Worm (Caenorhabditis elegans) whole organism, L4 larva: ENCODE measurements around the gene fbxa-32.

Experiments
- D1046.2 ChIP-seq: fragments of 200-800 bp; sonication (Bioruptor generic); IDR thresholded peaks from 2 replicates; pipeline ENCODE4 v1.3.6; 2022; ENCODE audit warnings: missing genetic modification characterization, missing compliant biosample characterization
- F10B5.3 ChIP-seq: sonication (generic microtip); optimal IDR thresholded peaks from 2 replicates; lab custom pipeline; 2016; ENCODE audit warnings: mild to moderate bottlenecking, missing genetic modification characterization, missing compliant biosample characterization
- T20F7.1 ChIP-seq: fragments of 200-800 bp; sonication (Bioruptor generic); optimal IDR thresholded peaks from 2 replicates; lab custom pipeline; 2018; ENCODE audit warnings: mild to moderate bottlenecking, missing genetic modification characterization, missing compliant biosample characterization
- ceh-20 ChIP-seq: fragments of 200-800 bp; sonication (Bioruptor generic); IDR thresholded peaks from 2 replicates; pipeline ENCODE4 v1.3.6; 2022; ENCODE audit warnings: missing genetic modification reagents, missing genetic modification characterization, missing compliant biosample characterization
- ceh-28 ChIP-seq: fragments of 150-350 bp; optimal IDR thresholded peaks from 2 replicates; lab custom pipeline; 2014; ENCODE audit warnings: missing biosample characterization, missing genetic modification reagents, missing genetic modification characterization
- ceh-44 ChIP-seq: fragments of 200-800 bp; sonication (Bioruptor generic); IDR thresholded peaks from 2 replicates; pipeline ENCODE4 v1.3.6; 2022; ENCODE audit warnings: missing genetic modification reagents, missing genetic modification characterization, missing compliant biosample characterization
- daf-16 ChIP-seq, 3 experiments: sonication (generic microtip); optimal IDR thresholded peaks; 2 replicates each; lab custom pipeline; 2016 to 2017; ENCODE audit warnings: missing genetic modification characterization in 3 of 3, missing genetic modification reagents in 3 of 3, mild to moderate bottlenecking in 2 of 3, missing compliant biosample characterization in 2 of 3, missing biosample characterization in 1 of 3, moderate library complexity in 1 of 3
- dmd-8 ChIP-seq: fragments of 200-800 bp; sonication (Bioruptor generic); IDR thresholded peaks from 2 replicates; pipeline ENCODE4 v1.3.6; 2022; ENCODE audit warnings: missing genetic modification characterization, missing compliant biosample characterization
- dmd-9 ChIP-seq: fragments of 200-800 bp; sonication (Bioruptor generic); IDR thresholded peaks from 2 replicates; pipeline ENCODE4 v1.3.6; 2022; ENCODE audit warnings: missing genetic modification reagents, missing genetic modification characterization, missing compliant biosample characterization
- dpl-1 ChIP-seq: fragments of 150-350 bp; optimal IDR thresholded peaks from 2 replicates; lab custom pipeline; 2014; ENCODE audit warnings: missing biosample characterization, missing genetic modification reagents, missing genetic modification characterization
- duxl-1 ChIP-seq: sonication (generic microtip); optimal IDR thresholded peaks from 2 replicates; lab custom pipeline; 2016; ENCODE audit warnings: mild to moderate bottlenecking, missing genetic modification characterization, moderate library complexity, missing compliant biosample characterization; ENCODE audit not compliant: poor library complexity
- dve-1 ChIP-seq: sonication (generic microtip); optimal IDR thresholded peaks from 2 replicates; lab custom pipeline; 2017; ENCODE audit warnings: antibody characterized with exemption, mild to moderate bottlenecking, missing genetic modification characterization, missing compliant biosample characterization; ENCODE audit not compliant: insufficient read depth
- fos-1 ChIP-seq: fragments of 150-350 bp; optimal IDR thresholded peaks from 2 replicates; lab custom pipeline; 2014; ENCODE audit warnings: missing biosample characterization, missing genetic modification characterization
- hlh-30 ChIP-seq: sonication (generic microtip); optimal IDR thresholded peaks from 2 replicates; lab custom pipeline; 2017; ENCODE audit warnings: antibody characterized with exemption, mild to moderate bottlenecking, missing genetic modification characterization, missing compliant biosample characterization; ENCODE audit not compliant: insufficient read depth
- lim-7 ChIP-seq: fragments of 200-800 bp; sonication (Bioruptor generic); IDR thresholded peaks from 2 replicates; pipeline ENCODE4 v1.3.6; 2022; ENCODE audit warnings: missing genetic modification characterization, missing compliant biosample characterization
- lin-1 ChIP-seq: fragments of 200-800 bp; sonication (Bioruptor generic); IDR thresholded peaks from 2 replicates; pipeline ENCODE4 v1.3.6; 2022; ENCODE audit warnings: missing genetic modification reagents, missing genetic modification characterization, missing compliant biosample characterization
- lin-13 ChIP-seq: fragments of 150-350 bp; optimal IDR thresholded peaks from 2 replicates; lab custom pipeline; 2014; ENCODE audit warnings: missing biosample characterization, missing genetic modification reagents, missing genetic modification characterization
- lin-39 ChIP-seq: fragments of 150-350 bp; optimal IDR thresholded peaks from 2 replicates; lab custom pipeline; 2014; ENCODE audit warnings: missing biosample characterization, missing genetic modification reagents, missing genetic modification characterization
- lsy-2 ChIP-seq, 2 experiments: fragments of 150-350 bp in 1 of 2; sonication (generic microtip) in 1 of 2; optimal IDR thresholded peaks; 2 replicates each; lab custom pipeline; 2014 to 2017; ENCODE audit warnings: missing biosample characterization in 2 of 2, missing genetic modification characterization in 2 of 2
- mep-1 ChIP-seq: fragments of 150-350 bp; sonication (generic microtip); optimal IDR thresholded peaks from 3 replicates; lab custom pipeline; 2014; ENCODE audit warnings: missing biosample characterization, missing genetic modification characterization
- nhr-10 ChIP-seq: fragments of 150-350 bp; optimal IDR thresholded peaks from 2 replicates; lab custom pipeline; 2014; ENCODE audit warnings: missing biosample characterization, missing genetic modification characterization
- nhr-102 ChIP-seq: sonication (generic microtip); optimal IDR thresholded peaks from 2 replicates; lab custom pipeline; 2016; ENCODE audit warnings: mild to moderate bottlenecking, missing genetic modification characterization, moderate library complexity, missing compliant biosample characterization
- nhr-237 ChIP-seq: sonication (generic microtip); optimal IDR thresholded peaks from 2 replicates; lab custom pipeline; 2017; ENCODE audit warnings: missing biosample characterization, missing genetic modification characterization
- nhr-28 ChIP-seq: fragments of 150-350 bp; optimal IDR thresholded peaks from 2 replicates; lab custom pipeline; 2014; ENCODE audit warnings: missing biosample characterization, missing genetic modification characterization
- nhr-77 ChIP-seq: fragments of 150-350 bp; optimal IDR thresholded peaks from 2 replicates; lab custom pipeline; 2014; ENCODE audit warnings: missing biosample characterization, missing genetic modification characterization
- pqm-1 ChIP-seq: sonication (generic microtip); optimal IDR thresholded peaks from 2 replicates; lab custom pipeline; 2017; ENCODE audit warnings: missing biosample characterization, missing genetic modification characterization
- saeg-2 ChIP-seq: fragments of 200-800 bp; sonication (Bioruptor generic); IDR thresholded peaks from 2 replicates; pipeline ENCODE4 v1.3.6; 2022; ENCODE audit warnings: missing genetic modification reagents, missing genetic modification characterization, missing compliant biosample characterization
- set-16 ChIP-seq: fragments of 200-800 bp; sonication (Bioruptor generic); IDR thresholded peaks from 2 replicates; pipeline ENCODE4 v1.3.6; 2022; ENCODE audit warnings: missing genetic modification reagents, missing genetic modification characterization, missing compliant biosample characterization
- snpc-1.2 ChIP-seq: fragments of 200-800 bp; sonication (Bioruptor generic); IDR thresholded peaks from 2 replicates; pipeline ENCODE4 v1.3.6; 2022; ENCODE audit warnings: missing genetic modification reagents, missing genetic modification characterization, missing compliant biosample characterization
- spr-3 ChIP-seq: fragments of 200-800 bp; sonication (Bioruptor generic); optimal IDR thresholded peaks from 2 replicates; lab custom pipeline; 2018; ENCODE audit warnings: mild to moderate bottlenecking, missing genetic modification characterization, missing compliant biosample characterization
- unc-130 ChIP-seq: sonication (generic microtip); optimal IDR thresholded peaks from 2 replicates; lab custom pipeline; 2016; ENCODE audit warnings: missing genetic modification reagents, missing genetic modification characterization, missing compliant biosample characterization
- unc-62 ChIP-seq, 3 experiments: fragments of 150-350 bp in 1 of 3; sonication (generic microtip); optimal IDR thresholded peaks in 2 of 3; peaks in 1 of 3; 1 replicate in 1 of 3; 2 replicates in 2 of 3; lab custom pipeline; 2014 to 2017; ENCODE audit warnings: missing biosample characterization in 3 of 3, missing genetic modification characterization in 3 of 3, missing genetic modification reagents in 3 of 3, missing genotype in 1 of 3
- zag-1 ChIP-seq: fragments of 150-350 bp; optimal IDR thresholded peaks from 2 replicates; lab custom pipeline; 2014; ENCODE audit warnings: missing biosample characterization, missing genetic modification characterization
- zfp-2 ChIP-seq: sonication (generic microtip); optimal IDR thresholded peaks from 2 replicates; lab custom pipeline; 2016; ENCODE audit warnings: mild to moderate bottlenecking, missing genetic modification characterization, missing compliant biosample characterization
- zip-11 ChIP-seq: fragments of 200-800 bp; sonication (Bioruptor generic); IDR thresholded peaks from 2 replicates; pipeline ENCODE4 v1.3.6; 2022; ENCODE audit warnings: missing genetic modification characterization, missing compliant biosample characterization
- zip-2 ChIP-seq: fragments of 150-350 bp; optimal IDR thresholded peaks from 2 replicates; lab custom pipeline; 2014; ENCODE audit warnings: missing biosample characterization, missing genetic modification characterization
- ztf-11 ChIP-seq: fragments of 150-350 bp; optimal IDR thresholded peaks from 2 replicates; lab custom pipeline; 2014; ENCODE audit warnings: missing biosample characterization, missing genetic modification characterization
- ztf-7 ChIP-seq: fragments of 150-350 bp; optimal IDR thresholded peaks from 2 replicates; lab custom pipeline; 2014; ENCODE audit warnings: missing biosample characterization, missing genetic modification characterization

Gene fbxa-32

DNA sequence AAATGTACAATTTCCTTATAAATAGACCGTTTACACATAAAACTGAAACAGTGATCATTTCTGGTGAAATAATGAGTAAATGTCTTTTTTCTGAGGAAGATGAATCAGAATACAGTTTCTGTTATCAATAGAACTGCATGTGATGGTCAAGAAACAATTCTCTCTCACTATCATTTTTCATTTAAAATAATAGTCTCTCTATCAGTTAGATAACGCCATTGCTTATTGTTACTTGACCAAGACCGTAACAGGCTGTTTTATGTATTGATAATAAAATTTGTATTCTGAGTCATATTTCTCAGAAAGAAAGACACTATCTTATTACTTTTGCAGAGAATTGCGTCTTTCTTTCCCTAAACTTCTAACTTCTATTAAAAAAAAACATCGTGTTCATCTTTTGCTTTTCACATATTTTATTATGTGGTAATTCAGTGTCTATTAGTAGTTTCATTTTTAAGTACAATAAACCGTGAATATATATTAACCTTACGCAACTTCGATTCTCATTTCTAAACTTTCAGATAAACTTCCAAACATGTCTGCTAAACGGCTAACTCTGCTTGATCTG lies 26.2 kb upstream of the fbxa-32 start, which contains the start of gene fbxa-35:
fbxa-35 (plus strand) TSS at position 518 of the 568 bp plus-strand sequence.
- TF ChIP-seq pqm-1 (tag; lab: Kevin White, UChicago) (peak; percentile 79), zip-11 (no peak), nhr-77 (tag; lab: Kevin White, UChicago) (peak; percentile 54), daf-16 (GFP tag; optimal IDR thresholded peaks at IDR 0.05; lab: Kevin White, UChicago) (no peak), daf-16 (tag; optimal IDR thresholded peaks at IDR 0.05; lab: Kevin White, UChicago) (peak; percentile 45), unc-62 (GFP tag; optimal IDR thresholded peaks at IDR 0.05 in 1 of 2; lab: Kevin White, UChicago) (peak in 1 of 2 experiments; percentile 85), unc-62 (tag; optimal IDR thresholded peaks at IDR 0.05; lab: Kevin White, UChicago) (no peak), nhr-10 (tag; lab: Kevin White, UChicago) (no peak), nhr-28 (peak; percentile 65), ceh-44 (GFP tag; lab: Robert Waterston, UW) (no peak)

DNA sequence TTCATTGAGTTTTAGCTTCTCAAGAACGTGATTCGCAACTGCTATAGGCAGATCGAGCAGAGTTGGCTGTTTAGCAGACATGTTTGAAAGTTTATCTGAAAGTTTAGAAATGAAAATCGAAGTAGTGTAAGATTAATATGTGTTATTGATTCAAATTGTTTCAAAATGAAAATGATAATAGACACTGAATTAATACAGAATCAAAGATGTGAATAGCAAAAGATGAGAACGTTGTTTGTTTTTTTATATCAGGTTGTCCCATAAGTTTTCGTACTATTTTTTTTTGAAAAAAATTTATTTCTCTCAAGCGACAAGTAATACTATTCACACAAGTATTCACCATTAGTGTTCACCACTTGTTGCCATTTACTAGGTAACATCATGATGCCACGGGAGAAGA lies 24.1 kb upstream of the fbxa-32 start, which contains the start of gene fbxa-36:
fbxa-36 (minus strand) TSS at position 101 of the 400 bp plus-strand sequence.
- TF ChIP-seq unc-130 (GFP tag; lab: Kevin White, UChicago) (no peak), duxl-1 (no peak), ceh-20 (GFP tag; lab: Robert Waterston, UW) (no peak), fos-1 (no peak), dmd-8 (no peak)

DNA sequence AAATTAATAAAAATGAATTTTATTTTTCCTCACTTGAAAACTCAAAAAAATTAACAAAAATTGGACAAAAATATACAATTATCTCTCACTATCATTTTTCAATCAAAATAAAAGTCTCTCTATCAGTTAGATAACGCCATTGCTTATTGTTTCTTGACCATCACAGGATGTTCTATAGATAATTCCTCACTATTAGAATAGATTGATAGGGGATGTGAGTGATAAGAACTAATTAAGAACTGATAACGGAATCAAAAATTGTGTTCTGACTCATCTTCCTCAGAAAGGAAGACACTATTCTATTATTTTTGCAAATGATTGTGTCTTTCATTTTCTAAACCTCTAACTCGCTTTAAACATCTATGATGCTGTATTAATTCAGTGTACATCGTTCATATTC lies 20.1 kb upstream of the fbxa-32 start:
- TF ChIP-seq spr-3 (GFP tag; lab: Kevin White, UChicago) (no peak), nhr-28 (peak; percentile 39), pqm-1 (tag; lab: Kevin White, UChicago) (peak; percentile 53), daf-16 (GFP tag; optimal IDR thresholded peaks at IDR 0.05; lab: Kevin White, UChicago) (no peak), daf-16 (tag; optimal IDR thresholded peaks at IDR 0.05; lab: Kevin White, UChicago) (peak; percentile 18)

DNA sequence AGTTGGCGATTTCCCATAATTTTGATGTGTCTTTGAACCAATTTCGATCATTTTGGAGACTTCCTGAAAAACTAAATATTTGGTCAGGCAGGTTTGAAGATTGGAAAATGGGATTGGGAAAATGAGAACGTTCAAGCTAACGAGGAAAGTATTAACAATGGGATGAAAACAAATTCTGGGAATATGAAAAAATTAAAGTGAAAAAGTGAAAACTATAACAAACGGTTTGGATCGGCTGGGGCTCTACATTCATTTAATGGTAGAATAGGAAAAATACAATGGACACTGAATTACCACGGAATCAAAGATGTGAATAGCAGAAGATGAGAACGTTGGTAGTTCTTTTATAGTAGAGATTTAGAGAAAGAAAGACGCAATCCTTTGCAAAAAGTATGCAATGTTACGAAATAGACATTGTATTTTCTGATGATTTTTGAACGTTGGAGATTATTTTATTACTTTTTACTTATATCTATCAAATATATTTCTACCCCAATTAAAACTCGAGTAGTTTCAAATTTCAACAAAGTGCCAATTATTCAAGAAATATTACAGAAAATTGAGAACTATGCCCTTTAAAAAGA lies 19.5 kb upstream of the fbxa-32 start, which contains the start of gene fbxa-50:
fbxa-50 (minus strand) TSS at position 51 of the 584 bp plus-strand sequence.
- TF ChIP-seq dpl-1 (GFP tag; lab: Kevin White, UChicago) (no peak), D1046.2 (GFP tag; lab: Robert Waterston, UW) (no peak), zip-2 (tag; lab: Kevin White, UChicago) (peak; percentile 77)
- TF ChIP-seq, all 104 proteins: peak for 1

DNA sequence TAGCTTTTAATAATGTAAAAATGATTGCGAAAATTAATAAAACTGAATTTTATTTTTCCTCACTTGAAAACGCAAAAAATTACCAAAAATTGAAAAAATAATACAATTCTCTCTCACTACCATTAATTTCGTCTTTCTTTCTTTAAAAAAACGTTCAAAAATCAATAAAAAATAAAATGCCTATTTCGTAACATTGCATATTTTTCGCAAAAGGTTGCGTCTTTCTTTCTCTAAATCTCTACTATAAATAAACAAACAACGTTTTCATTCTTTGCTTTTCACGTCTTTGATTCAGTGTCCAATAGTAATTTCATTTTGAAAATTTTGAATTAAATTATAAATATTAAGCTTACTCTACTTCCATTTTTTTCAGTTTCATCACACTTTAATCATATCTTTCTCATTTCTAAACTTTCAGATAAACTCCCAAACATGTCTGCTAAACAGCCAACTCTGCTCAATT lies 15.6 kb upstream of the fbxa-32 start, which contains the start of gene fbxa-37:
fbxa-37 (plus strand) TSS at position 413 of the 463 bp plus-strand sequence.
- TF ChIP-seq lsy-2 (tag; optimal IDR thresholded peaks at IDR 0.05; lab: Kevin White, UChicago) = peak in 1 of 2 experiments; percentile 71
- peak; percentile 88 for TF ChIP-seq ztf-7 (tag; lab: Kevin White, UChicago)
- peak; percentile 6 for TF ChIP-seq T20F7.1 (GFP tag; lab: Kevin White, UChicago)
- TF ChIP-seq mep-1 = peak; percentile 43
- TF ChIP-seq dve-1 = peak; percentile 36
- no peak for TF ChIP-seq hlh-30 (tag; lab: Kevin White, UChicago)
- no peak for TF ChIP-seq zfp-2 (tag; lab: Kevin White, UChicago)
- TF ChIP-seq zip-2 (tag; lab: Kevin White, UChicago) = peak; percentile 98
- no peak for TF ChIP-seq daf-16 (GFP tag; optimal IDR thresholded peaks at IDR 0.05; lab: Kevin White, UChicago)
- peak; percentile 36 for TF ChIP-seq daf-16 (tag; optimal IDR thresholded peaks at IDR 0.05; lab: Kevin White, UChicago)
- TF ChIP-seq zag-1 (tag; lab: Kevin White, UChicago) = no peak
- no peak for TF ChIP-seq ceh-28
- no peak for TF ChIP-seq snpc-1.2

DNA sequence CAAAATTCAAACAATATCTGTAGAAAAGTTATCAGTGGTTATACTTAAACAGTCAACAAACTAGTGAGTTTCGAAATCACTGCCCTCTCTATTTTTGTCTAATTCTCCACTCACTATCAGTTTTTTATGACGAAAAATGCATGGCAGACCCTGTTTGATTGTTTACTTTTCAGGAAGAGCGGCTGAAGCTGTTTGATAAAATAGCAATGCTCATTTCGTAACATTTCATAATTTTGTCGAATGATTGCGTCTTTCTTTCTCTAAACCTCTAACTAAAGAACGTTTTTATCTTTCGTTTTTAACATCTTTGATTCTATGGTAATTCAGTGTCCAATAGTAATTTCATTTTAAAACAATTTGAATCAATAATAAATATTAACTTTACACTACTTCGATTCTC lies 10.1 kb upstream of the fbxa-32 start:
- no peak for TF ChIP-seq lim-7
- no peak for TF ChIP-seq nhr-237 (tag; lab: Kevin White, UChicago)
- peak; percentile 93 for TF ChIP-seq lin-1 (GFP tag; lab: Robert Waterston, UW)
- TF ChIP-seq set-16 (GFP tag; lab: Robert Waterston, UW) = no peak
- TF ChIP-seq hlh-30 (tag; lab: Kevin White, UChicago) = peak; percentile 47
- TF ChIP-seq nhr-102 (tag; lab: Kevin White, UChicago) = peak; percentile 76
- no peak for TF ChIP-seq zfp-2 (tag; lab: Kevin White, UChicago)
- peak; percentile 58; the same call in 1 of the 2 replicates for TF ChIP-seq saeg-2 (GFP tag; lab: Robert Waterston, UW)
- peak; percentile 46 for TF ChIP-seq fos-1
- TF ChIP-seq ceh-20 (GFP tag; lab: Robert Waterston, UW) = no peak
- TF ChIP-seq lin-39 (tag; lab: Kevin White, UChicago) = no peak
- no peak for TF ChIP-seq ztf-11
- TF ChIP-seq F10B5.3 (tag; lab: Kevin White, UChicago) = no peak
- TF ChIP-seq lin-13 (GFP tag; lab: Kevin White, UChicago) = no peak
- peak; percentile 81 for TF ChIP-seq nhr-28
- TF ChIP-seq dmd-9 (GFP tag; lab: Robert Waterston, UW) = no peak
